Worm (Caenorhabditis elegans): ENCODE data around the gene K01D12.10.
A peak's percentile ranks its signal among the peaks of the same experiment; 100 is the strongest.

DNA sequence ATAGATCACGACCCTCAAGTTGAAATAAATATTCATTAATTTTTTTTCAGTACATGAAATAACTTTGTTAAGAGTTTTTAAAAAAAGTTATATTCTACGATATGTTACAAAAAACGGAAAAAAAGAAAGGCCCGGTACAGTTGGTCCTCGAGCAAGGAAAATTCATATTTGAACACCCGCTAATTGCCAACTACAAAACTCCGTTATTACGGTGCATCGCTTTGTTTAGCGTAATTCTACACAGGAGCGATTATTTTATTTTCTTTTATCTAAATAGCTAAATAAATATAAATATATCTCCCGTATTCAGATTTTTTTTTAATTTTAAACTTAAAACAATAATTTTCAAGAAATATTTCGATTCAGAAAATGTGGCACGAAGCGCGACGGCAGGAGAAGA lies 44.4 kb downstream of the K01D12.10 start, which contains the start of gene F28C1.1:
- TF ChIP-seq pha-4 (tag; optimal IDR thresholded peaks at IDR 0.05) (no peak), npax-4 (tag; optimal IDR thresholded peaks at IDR 0.05) (no peak), tbx-2 (tag; optimal IDR thresholded peaks at IDR 0.05) (no peak), hlh-30 (tag; optimal IDR thresholded peaks at IDR 0.05; ENCODE audit: insufficient read depth) (no peak), ceh-14 (tag; optimal IDR thresholded peaks at IDR 0.05) (no peak), ceh-18 (tag; optimal IDR thresholded peaks at IDR 0.05) (no peak), lin-11 (tag; optimal IDR thresholded peaks at IDR 0.05) (no peak), ama-1 (optimal IDR thresholded peaks at IDR 0.05) (no peak), ets-4 (tag; optimal IDR thresholded peaks at IDR 0.05) (no peak), elt-2 (tag; optimal IDR thresholded peaks at IDR 0.05) (peak; percentile 11), ceh-6 (GFP tag; optimal IDR thresholded peaks at IDR 0.05) (no peak)
